Worm (Caenorhabditis elegans) whole organism, L3 larva: ENCODE data around the gene R08D7.5.

Experiments used
- ZK546.5 ChIP-seq: sonication (generic microtip); optimal IDR thresholded peaks from 2 replicates; lab custom pipeline; 2017; ENCODE audit warnings: missing biosample characterization, missing genetic modification characterization
- elt-3 ChIP-seq, 3 experiments: fragments of 150-350 bp in 1 of 3; sonication (generic microtip) in 2 of 3; optimal IDR thresholded peaks; 2 replicates in 2 of 3; 4 replicates in 1 of 3; lab custom pipeline; 2014 to 2017; ENCODE audit warnings: missing biosample characterization in 3 of 3, missing genetic modification characterization in 3 of 3
- pqm-1 ChIP-seq: fragments of 150-350 bp; optimal IDR thresholded peaks from 2 replicates; lab custom pipeline; 2017; ENCODE audit warnings: missing biosample characterization, missing genetic modification characterization, inconsistent platforms
- skn-1 ChIP-seq: fragments of 150-350 bp; optimal IDR thresholded peaks from 2 replicates; lab custom pipeline; 2014; ENCODE audit warnings: missing biosample characterization, missing genetic modification characterization
- ztf-4 ChIP-seq: fragments of 150-350 bp; optimal IDR thresholded peaks from 2 replicates; lab custom pipeline; 2014; ENCODE audit warnings: missing biosample characterization, missing genetic modification characterization

DNA sequence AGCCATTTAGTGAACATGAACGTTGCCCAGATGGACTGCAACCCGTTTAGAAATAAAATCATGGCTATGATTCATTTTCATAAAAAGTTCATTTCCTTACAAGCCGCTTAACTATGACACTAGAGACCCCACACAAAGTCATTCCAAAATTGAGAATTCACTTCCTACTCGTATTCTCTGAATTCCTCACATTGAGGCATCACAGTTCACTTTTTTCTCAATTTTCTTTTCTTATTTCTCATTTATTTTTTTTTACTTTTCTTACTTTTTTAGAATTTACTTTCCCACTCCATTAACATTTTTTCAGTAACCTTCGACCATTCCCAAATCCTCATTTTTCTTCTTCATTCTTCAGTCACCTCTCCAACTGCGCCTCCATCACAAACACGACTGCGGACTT lies 29.6 kb upstream of the R08D7.5 start, which contains the start of gene dhrr-1:
- TF ChIP-seq elt-3 (tag; optimal IDR thresholded peaks at IDR 0.05; lab: Kevin White, UChicago) (no peak), skn-1 (tag; lab: Kevin White, UChicago) (no peak), ZK546.5 (no peak), ztf-4 (tag; lab: Kevin White, UChicago) (no peak), pqm-1 (no peak)
